Worm (Caenorhabditis elegans): ENCODE data around the gene C40A11.8.

The C40A11.8 gene

DNA sequence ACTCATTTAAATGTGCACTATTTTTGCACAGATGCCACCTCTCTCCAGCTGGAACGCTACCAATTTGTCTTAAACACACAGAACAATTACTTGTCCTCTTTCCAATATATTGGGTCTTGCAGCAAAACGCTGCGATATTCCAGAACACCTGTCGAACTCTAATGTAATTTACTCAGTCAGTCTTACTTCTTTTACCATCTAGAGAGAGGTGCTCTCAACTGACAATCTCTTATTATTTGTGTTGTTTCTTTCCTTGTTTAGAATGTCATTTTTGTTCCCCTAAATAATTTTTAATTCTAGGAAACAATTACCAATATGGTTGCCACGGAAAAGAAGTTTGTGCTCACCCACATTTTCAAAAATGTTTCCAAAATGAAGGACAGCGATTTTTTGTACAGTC is 20.0 kb downstream of the C40A11.8 start, which contains the start of gene sdz-28:
TSS of gene sdz-28 (plus strand) at position 301 of the 400 bp plus-strand sequence.
- no peak for TF ChIP-seq lin-29 (GFP tag; IDR thresholded peaks at IDR 0.05)
- TF ChIP-seq spr-1 (tag; optimal IDR thresholded peaks at IDR 0.05): no peak
- no peak for TF ChIP-seq sdz-12 (GFP tag; optimal IDR thresholded peaks at IDR 0.05)
- no peak for TF ChIP-seq gei-8 (GFP tag; optimal IDR thresholded peaks at IDR 0.05)
- TF ChIP-seq ceh-44 (GFP tag; IDR thresholded peaks at IDR 0.05): no peak
- no peak for TF ChIP-seq F44E2.7 (GFP tag; IDR thresholded peaks at IDR 0.05)
- no peak for TF ChIP-seq nhr-25 (tag; optimal IDR thresholded peaks at IDR 0.05; ENCODE audit: borderline replicate concordance, insufficient read depth)
- no peak for TF ChIP-seq mes-2 (tag; optimal IDR thresholded peaks at IDR 0.05; ENCODE audit: poor library complexity, severe bottlenecking)
- no peak for TF ChIP-seq ceh-32 (tag; optimal IDR thresholded peaks at IDR 0.05; ENCODE audit: poor library complexity)
- TF ChIP-seq ceh-82 (tag; optimal IDR thresholded peaks at IDR 0.05): no peak

DNA sequence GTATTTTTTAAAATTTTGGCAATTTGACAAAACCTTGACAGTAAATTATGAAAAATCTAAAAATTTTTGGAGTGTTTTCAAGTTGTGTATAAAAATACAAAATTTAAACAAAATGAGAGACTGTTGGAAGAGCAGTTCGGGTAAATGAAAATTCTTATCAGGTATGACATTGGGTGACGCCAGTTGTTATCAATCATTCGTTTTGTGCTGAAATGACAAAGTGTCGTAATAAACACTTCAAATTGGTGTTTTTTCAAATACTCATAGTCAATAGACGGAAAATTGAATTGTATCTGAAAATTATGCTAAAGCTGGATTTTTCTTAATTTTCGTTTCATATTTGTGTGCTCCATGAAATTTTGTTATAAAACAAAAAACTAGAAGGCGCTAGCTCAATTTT is 28.0 kb downstream of the C40A11.8 start:
- peak; percentile 22; the same call in 1 of the 2 replicates for TF ChIP-seq dmd-6 (GFP tag; IDR thresholded peaks at IDR 0.05)
- peak; percentile 64 for TF ChIP-seq pqm-1 (tag; optimal IDR thresholded peaks at IDR 0.05)
- no peak for TF ChIP-seq F49E8.2 (tag; optimal IDR thresholded peaks at IDR 0.05; ENCODE audit: borderline replicate concordance)
- TF ChIP-seq sdz-12 (GFP tag; optimal IDR thresholded peaks at IDR 0.05): no peak
- TF ChIP-seq php-3 (GFP tag; IDR thresholded peaks at IDR 0.05): 0 out of 2 replicates have a peak, but pooled peaks have one; percentile 29
- TF ChIP-seq cey-2 (tag; optimal IDR thresholded peaks at IDR 0.05; ENCODE audit: borderline replicate concordance, insufficient read depth): no peak

DNA sequence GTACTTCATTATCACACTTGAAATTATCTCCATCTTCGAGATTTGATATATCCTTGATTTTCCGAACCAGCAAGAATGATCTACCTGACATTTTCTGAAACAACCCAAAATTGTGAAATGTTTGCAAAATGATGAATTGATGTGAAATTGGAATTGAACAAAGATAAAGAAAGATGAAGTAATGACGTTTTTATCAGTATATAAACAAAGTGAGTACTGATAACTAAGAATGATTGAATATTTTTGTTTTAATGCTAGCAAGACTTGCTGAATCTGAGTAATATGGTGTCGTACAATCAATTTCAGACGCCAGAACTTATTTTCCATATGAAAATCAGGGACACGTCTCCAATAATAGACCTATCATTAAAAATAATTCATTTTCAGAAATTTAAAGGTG is 28.6 kb downstream of the C40A11.8 start, which contains the start of gene math-37:
TSS of gene math-37 (minus strand) at position 101 of the 400 bp plus-strand sequence.
- no peak for TF ChIP-seq zfp-3 (GFP tag; conservative IDR thresholded peaks at IDR 0.05)
- no peak for TF ChIP-seq aly-2 (tag; optimal IDR thresholded peaks at IDR 0.05)
- TF ChIP-seq pqm-1 (tag; optimal IDR thresholded peaks at IDR 0.05): peak; percentile 47
- no peak for TF ChIP-seq nhr-77 (tag; optimal IDR thresholded peaks at IDR 0.05)
- TF ChIP-seq ama-1 (optimal IDR thresholded peaks at IDR 0.05): no peak
- no peak for TF ChIP-seq daf-16 (GFP tag; optimal IDR thresholded peaks at IDR 0.05)
- peak; percentile 35 for TF ChIP-seq daf-16 (tag; optimal IDR thresholded peaks at IDR 0.05)
- TF ChIP-seq nhr-28 (tag; optimal IDR thresholded peaks at IDR 0.05): peak; percentile 39
- no peak for TF ChIP-seq nhr-111 (GFP tag; optimal IDR thresholded peaks at IDR 0.05)
- no peak for TF ChIP-seq lin-38 (GFP tag; IDR thresholded peaks at IDR 0.05)
- TF ChIP-seq ZK337.2 (GFP tag; IDR thresholded peaks at IDR 0.05): no peak

DNA sequence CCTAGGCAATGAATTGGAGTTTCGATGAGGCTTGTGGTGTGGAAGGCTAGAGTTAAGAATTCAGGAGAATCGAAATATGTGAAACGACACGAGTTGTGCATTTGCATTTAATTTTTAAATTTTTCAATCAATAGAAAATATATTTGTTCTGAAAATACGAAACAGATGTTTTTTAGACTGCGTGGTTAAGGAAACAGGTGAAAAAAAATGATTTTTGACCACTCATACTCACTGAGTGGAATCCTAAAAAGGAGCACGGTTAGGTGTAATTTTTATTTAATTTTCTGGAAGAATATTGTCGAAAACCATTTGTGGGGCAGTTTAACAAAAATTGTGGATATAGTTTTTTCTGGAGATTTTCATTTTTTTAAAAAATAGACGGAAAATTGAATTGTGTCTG is 33.9 kb downstream of the C40A11.8 start, which contains the start of gene srh-195:
TSS of gene srh-195 (minus strand) at position 101 of the 400 bp plus-strand sequence.
- no peak for TF ChIP-seq skn-1 (tag; optimal IDR thresholded peaks at IDR 0.05)
- no peak for TF ChIP-seq attf-4 (tag; optimal IDR thresholded peaks at IDR 0.05)
- TF ChIP-seq Y48G9A.11 (GFP tag; IDR thresholded peaks at IDR 0.05): no peak

DNA sequence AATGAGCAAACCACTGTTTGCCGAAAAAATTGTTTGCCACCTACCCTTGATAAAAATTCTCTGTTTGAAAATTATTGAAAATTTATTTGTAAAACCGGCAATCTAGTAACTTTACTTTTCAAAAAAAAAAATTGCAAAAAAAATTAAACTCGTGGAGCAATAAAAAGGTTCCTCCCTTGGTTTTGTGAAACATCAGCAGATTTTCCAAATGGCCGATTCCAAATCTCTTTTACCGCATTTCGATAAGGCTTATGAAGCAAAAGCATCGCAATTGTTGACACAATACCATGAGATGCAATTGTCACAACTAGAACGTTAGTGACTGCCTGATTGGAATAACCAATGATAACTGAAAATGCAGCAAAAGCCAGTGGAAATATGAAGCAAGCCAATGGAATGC is 36.2 kb downstream of the C40A11.8 start:
- no peak for TF ChIP-seq pqm-1 (tag; optimal IDR thresholded peaks at IDR 0.05)
- peak; percentile 90 for TF ChIP-seq aha-1 (tag)

DNA sequence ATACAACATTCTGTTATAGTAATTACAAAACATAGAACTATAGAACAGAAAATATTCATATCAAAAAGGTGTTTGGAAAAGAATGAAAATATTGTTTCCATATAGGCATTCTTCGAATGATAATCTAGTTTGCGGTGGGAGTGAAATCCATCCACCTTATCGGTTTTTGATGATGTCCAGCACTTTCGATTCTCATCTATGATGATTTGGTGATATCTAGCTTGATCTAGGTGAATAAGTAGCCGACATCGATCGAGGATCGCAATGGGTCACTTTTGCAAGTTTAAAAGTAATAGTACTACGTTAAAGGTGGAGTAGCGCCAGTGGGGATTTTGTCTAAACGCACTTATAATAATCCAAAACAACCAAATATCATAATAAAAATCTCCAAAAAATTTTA is 37.8 kb downstream of the C40A11.8 start, which contains the start of gene R52.6:
TSS of gene R52.6 (minus strand) at position 101 of the 400 bp plus-strand sequence.
- TF ChIP-seq ceh-44 (GFP tag; IDR thresholded peaks at IDR 0.05) (no peak), nhr-77 (tag; optimal IDR thresholded peaks at IDR 0.05) (no peak), madf-9 (GFP tag; conservative IDR thresholded peaks at IDR 0.05) (no peak), Y5F2A.4 (GFP tag; optimal IDR thresholded peaks at IDR 0.05) (no peak), pha-4 (GFP tag; IDR thresholded peaks at IDR 0.05) (no peak), pha-4 (tag; optimal IDR thresholded peaks at IDR 0.05) (no peak), nhr-11 (tag; optimal IDR thresholded peaks at IDR 0.05) (no peak), rbr-2 (tag; optimal IDR thresholded peaks at IDR 0.05) (no peak), dmd-6 (GFP tag; IDR thresholded peaks at IDR 0.05) (no peak), lir-3 (tag; optimal IDR thresholded peaks at IDR 0.05) (no peak), spr-1 (tag; optimal IDR thresholded peaks at IDR 0.05) (no peak), tra-1 (GFP tag; IDR thresholded peaks at IDR 0.05) (no peak), jun-1 (tag; optimal IDR thresholded peaks at IDR 0.05) (no peak), ceh-32 (tag; optimal IDR thresholded peaks at IDR 0.05; ENCODE audit: poor library complexity) (no peak), sdz-12 (GFP tag; optimal IDR thresholded peaks at IDR 0.05) (no peak)

All from whole organism, L4 larva.